Worm (Caenorhabditis elegans) whole organism, early embryonic: ENCODE measurements around the gene F28C10.3.

Source experiments
- B0310.2 ChIP-seq: sonication (generic microtip); optimal IDR thresholded peaks from 2 replicates; lab custom pipeline; 2016; ENCODE audit warnings: mild to moderate bottlenecking, missing genetic modification characterization, missing compliant biosample characterization
- F13C5.2 ChIP-seq: sonication (generic microtip); optimal IDR thresholded peaks from 2 replicates; lab custom pipeline; 2017; ENCODE audit warnings: mild to moderate bottlenecking, missing genetic modification characterization, inconsistent platforms, missing compliant biosample characterization
- aly-1 ChIP-seq: sonication (generic microtip); optimal IDR thresholded peaks from 2 replicates; lab custom pipeline; 2016; ENCODE audit warnings: missing genetic modification characterization, missing compliant biosample characterization
- ama-1 ChIP-seq: fragments of 150-350 bp; optimal IDR thresholded peaks from 2 replicates; lab custom pipeline; 2014
- ceh-13 ChIP-seq: fragments of 200-800 bp; sonication (Bioruptor generic); optimal IDR thresholded peaks from 2 replicates; lab custom pipeline; 2018; ENCODE audit warnings: mild to moderate bottlenecking, missing genetic modification characterization, missing compliant biosample characterization
- ceh-36 ChIP-seq: sonication (generic microtip); optimal IDR thresholded peaks from 2 replicates; lab custom pipeline; 2016; ENCODE audit warnings: missing genetic modification characterization, inconsistent platforms, missing compliant biosample characterization
- ets-7 ChIP-seq: sonication (generic microtip); optimal IDR thresholded peaks from 2 replicates; lab custom pipeline; 2016; ENCODE audit warnings: missing genotype, missing genetic modification characterization, missing compliant biosample characterization
- flt-1 ChIP-seq: fragments of 200-800 bp; sonication (Bioruptor generic); IDR thresholded peaks from 2 replicates; pipeline ENCODE4 v1.3.6; 2022; ENCODE audit warnings: missing genetic modification characterization, missing compliant biosample characterization
- hmbx-1 ChIP-seq: sonication (generic microtip); optimal IDR thresholded peaks from 2 replicates; lab custom pipeline; 2016; ENCODE audit warnings: mild to moderate bottlenecking, missing genetic modification characterization, missing compliant biosample characterization
- hmg-4 ChIP-seq: fragments of 200-800 bp; sonication (Bioruptor generic); optimal IDR thresholded peaks from 2 replicates; lab custom pipeline; 2018; ENCODE audit warnings: mild to moderate bottlenecking, missing genetic modification characterization, missing compliant biosample characterization
- hnd-1 ChIP-seq: sonication (generic microtip); optimal IDR thresholded peaks from 2 replicates; lab custom pipeline; 2016; ENCODE audit warnings: missing genetic modification characterization, missing compliant biosample characterization
- pes-1 ChIP-seq: fragments of 200-800 bp; sonication (Bioruptor generic); IDR thresholded peaks from 2 replicates; pipeline ENCODE4 v1.3.6; 2022; ENCODE audit warnings: missing genetic modification reagents, missing genetic modification characterization, missing compliant biosample characterization
- scrt-1 ChIP-seq: fragments of 200-800 bp; sonication (Bioruptor generic); IDR thresholded peaks from 2 replicates; pipeline ENCODE4 v1.3.6; 2022; ENCODE audit warnings: missing genetic modification characterization, missing compliant biosample characterization
- sea-1 ChIP-seq: fragments of 200-800 bp; sonication (Bioruptor generic); conservative IDR thresholded peaks from 2 replicates; pipeline ENCODE4 v1.3.6; 2022; ENCODE audit warnings: missing genetic modification characterization, missing compliant biosample characterization
- tbx-11 ChIP-seq: fragments of 200-800 bp; sonication (Bioruptor generic); IDR thresholded peaks from 2 replicates; pipeline ENCODE4 v1.3.6; 2022; ENCODE audit warnings: missing genetic modification characterization, missing compliant biosample characterization
- tbx-37 ChIP-seq: fragments of 200-800 bp; sonication (Bioruptor generic); conservative IDR thresholded peaks from 2 replicates; pipeline ENCODE4 v1.3.6; 2022; ENCODE audit warnings: missing genetic modification reagents, missing genetic modification characterization, missing compliant biosample characterization
- tra-4 ChIP-seq: sonication (generic microtip); optimal IDR thresholded peaks from 2 replicates; lab custom pipeline; 2017; ENCODE audit warnings: missing genetic modification characterization, missing compliant biosample characterization

The F28C10.3 gene

ce11 chrX:555043-555791 is 19.6 kb upstream of the F28C10.3 start:
- TF ChIP-seq ceh-36 (tag; lab: Kevin White, UChicago) (no peak), sea-1 (GFP tag; lab: Robert Waterston, UW) (no peak), ama-1 (lab: Kevin White, UChicago) (no peak), scrt-1 (GFP tag; lab: Robert Waterston, UW) (no peak), hmg-4 (GFP tag; lab: Kevin White, UChicago) (no peak), F13C5.2 (tag; lab: Kevin White, UChicago) (no peak), tra-4 (tag; lab: Kevin White, UChicago) (no peak), tbx-37 (GFP tag; lab: Robert Waterston, UW) (no peak), pes-1 (GFP tag; lab: Robert Waterston, UW) (no peak), B0310.2 (no peak), hnd-1 (tag; lab: Kevin White, UChicago) (no peak), flt-1 (GFP tag; lab: Robert Waterston, UW) (no peak), hmbx-1 (tag; lab: Kevin White, UChicago) (no peak), aly-1 (no peak), ets-7 (tag; lab: Kevin White, UChicago) (no peak), ceh-13 (no peak), tbx-11 (GFP tag; lab: Robert Waterston, UW) (no peak)

DNA sequence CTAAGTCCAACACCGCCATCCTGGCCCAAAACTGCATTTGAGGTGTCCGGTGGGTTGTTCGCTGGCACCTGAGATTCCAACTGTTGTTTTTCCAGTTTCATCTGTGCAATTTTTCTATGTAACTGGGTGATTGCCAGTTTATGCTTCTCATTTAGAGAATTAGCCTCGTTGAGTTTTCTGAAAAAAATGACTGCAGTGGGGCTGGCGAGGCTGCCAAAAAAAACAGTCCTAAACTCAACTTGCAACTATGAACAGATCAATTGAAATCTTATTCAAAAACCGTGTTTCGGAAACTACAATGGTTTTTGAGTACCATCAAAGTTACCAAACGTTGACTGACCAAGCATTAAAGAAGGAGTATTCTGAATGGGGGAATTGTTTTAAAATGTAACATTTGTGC is 18.2 kb upstream of the F28C10.3 start, which contains the start of gene F57C12.6:
TSS of gene F57C12.6 (minus strand) at position 101 of the 400 bp plus-strand sequence.
- TF ChIP-seq scrt-1 (GFP tag; lab: Robert Waterston, UW), result no peak

DNA sequence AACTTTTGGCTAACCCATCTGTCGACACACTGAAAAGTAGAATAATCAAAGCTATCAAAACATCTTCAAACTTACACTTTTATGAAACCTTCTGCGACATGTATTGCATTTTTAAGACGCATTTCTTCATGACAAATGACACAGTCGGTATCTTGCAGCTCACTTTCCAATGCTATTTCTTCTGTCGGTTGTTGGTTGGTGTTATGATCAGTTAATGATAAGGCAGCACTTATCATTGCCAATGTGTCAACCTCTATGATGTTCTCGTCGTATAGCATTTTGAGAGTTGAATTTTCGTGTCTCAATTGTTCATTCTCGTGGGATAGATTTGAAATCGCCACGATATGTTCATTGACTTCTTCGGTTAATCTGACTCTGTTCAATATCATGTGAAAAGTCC is 17.8 kb upstream of the F28C10.3 start:
- TF ChIP-seq tra-4 (tag; lab: Kevin White, UChicago), result no peak
- no peak for TF ChIP-seq B0310.2
- no peak for TF ChIP-seq aly-1
- no peak for TF ChIP-seq ets-7 (tag; lab: Kevin White, UChicago)
- TF ChIP-seq hnd-1 (tag; lab: Kevin White, UChicago), result no peak
- no peak for TF ChIP-seq F13C5.2 (tag; lab: Kevin White, UChicago)
- TF ChIP-seq hmg-4 (GFP tag; lab: Kevin White, UChicago), result no peak
- TF ChIP-seq sea-1 (GFP tag; lab: Robert Waterston, UW), result no peak
- no peak for TF ChIP-seq tbx-11 (GFP tag; lab: Robert Waterston, UW)
- no peak for TF ChIP-seq scrt-1 (GFP tag; lab: Robert Waterston, UW)
- no peak for TF ChIP-seq ceh-36 (tag; lab: Kevin White, UChicago)
- no peak for TF ChIP-seq ceh-13
- no peak for TF ChIP-seq flt-1 (GFP tag; lab: Robert Waterston, UW)

DNA sequence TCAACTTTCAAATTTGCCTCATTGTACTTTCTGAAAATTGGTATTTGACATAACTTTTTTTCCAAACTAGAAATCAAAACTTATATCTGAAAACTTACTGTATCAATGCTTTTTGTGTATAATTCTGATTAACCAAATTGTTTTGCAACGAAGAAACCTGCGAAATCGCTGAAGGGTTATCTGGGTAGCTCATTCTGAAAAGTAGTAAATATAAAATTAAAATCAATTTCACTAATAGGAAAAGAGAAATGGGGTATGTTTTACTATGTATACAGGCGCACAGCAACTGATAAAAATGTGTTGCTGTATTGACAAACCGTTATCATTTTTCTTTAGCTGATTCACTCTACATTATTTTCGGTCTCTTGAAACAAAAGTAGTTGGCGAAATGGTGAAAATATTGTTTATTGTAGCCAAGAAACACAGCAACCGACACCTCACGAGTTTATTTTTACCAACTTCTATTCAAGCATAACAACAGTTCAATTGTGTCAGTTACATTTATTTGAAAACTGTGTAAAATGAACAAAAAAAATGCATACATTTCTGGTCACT is 15.6 kb upstream of the F28C10.3 start, which contains the start of gene F57C12.2:
TSS of gene F57C12.2 (minus strand) at position 218 of the 555 bp plus-strand sequence.
- no peak for TF ChIP-seq ceh-13
- no peak for TF ChIP-seq aly-1
- TF ChIP-seq hmbx-1 (tag; lab: Kevin White, UChicago), result no peak
- no peak for TF ChIP-seq tbx-11 (GFP tag; lab: Robert Waterston, UW)
- no peak for TF ChIP-seq ceh-36 (tag; lab: Kevin White, UChicago)
- no peak for TF ChIP-seq sea-1 (GFP tag; lab: Robert Waterston, UW)
- no peak for TF ChIP-seq F13C5.2 (tag; lab: Kevin White, UChicago)
- TF ChIP-seq scrt-1 (GFP tag; lab: Robert Waterston, UW), result no peak
- no peak for TF ChIP-seq tra-4 (tag; lab: Kevin White, UChicago)
- no peak for TF ChIP-seq ets-7 (tag; lab: Kevin White, UChicago)
- no peak for TF ChIP-seq pes-1 (GFP tag; lab: Robert Waterston, UW)
- TF ChIP-seq tbx-37 (GFP tag; lab: Robert Waterston, UW), result no peak

DNA sequence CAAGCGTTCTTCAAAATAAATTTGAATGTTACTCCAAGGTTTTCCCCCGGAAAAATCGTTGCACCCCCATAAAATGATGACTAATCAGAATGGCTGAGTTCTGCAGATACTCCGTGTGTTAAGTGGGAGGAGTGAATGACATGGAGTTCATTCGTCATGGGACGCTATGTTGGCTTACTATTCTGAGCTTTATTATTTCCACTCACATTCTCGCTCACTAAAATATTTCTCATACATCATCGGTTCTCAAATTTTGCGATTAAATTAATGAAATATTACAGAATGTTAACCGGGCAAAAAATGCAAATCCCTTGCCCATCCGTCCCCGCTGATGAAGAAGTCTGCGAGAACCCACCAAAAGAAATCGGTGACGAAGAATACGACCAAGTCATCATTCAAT is 7.2 kb upstream of the F28C10.3 start, which contains the start of gene F28C10.1:
TSS of gene F28C10.1 (plus strand) at position 301 of the 400 bp plus-strand sequence.
- TF ChIP-seq pes-1 (GFP tag; lab: Robert Waterston, UW) (no peak), ceh-36 (tag; lab: Kevin White, UChicago) (no peak), aly-1 (no peak), ama-1 (lab: Kevin White, UChicago) (no peak), hmg-4 (GFP tag; lab: Kevin White, UChicago) (no peak), B0310.2 (no peak)

DNA sequence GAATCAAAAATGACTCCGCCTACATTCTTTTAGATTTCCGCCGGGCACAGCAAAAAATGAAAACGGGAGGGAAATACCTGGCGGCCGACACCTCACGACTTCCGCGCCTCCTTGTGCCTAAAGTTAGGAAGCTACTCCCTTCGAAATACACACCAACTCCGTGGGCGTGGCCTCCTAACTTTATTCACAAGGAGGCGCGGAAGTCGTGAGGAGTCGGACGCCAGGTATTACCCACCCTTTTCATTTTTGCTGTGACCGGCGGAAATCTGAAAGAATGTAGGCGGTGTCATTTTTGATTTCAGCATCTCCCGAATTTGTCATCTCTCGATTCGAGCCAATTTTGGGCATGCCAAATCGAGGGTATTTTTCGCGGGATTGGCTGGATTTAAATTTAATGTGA is 2.5 kb upstream of the F28C10.3 start:
- TF ChIP-seq B0310.2 (no peak), pes-1 (GFP tag; lab: Robert Waterston, UW) (no peak), tbx-37 (GFP tag; lab: Robert Waterston, UW) (no peak), ceh-13 (no peak), ets-7 (tag; lab: Kevin White, UChicago) (no peak), hmg-4 (GFP tag; lab: Kevin White, UChicago) (no peak), ceh-36 (tag; lab: Kevin White, UChicago) (no peak), hnd-1 (tag; lab: Kevin White, UChicago) (no peak), ama-1 (lab: Kevin White, UChicago) (no peak), flt-1 (GFP tag; lab: Robert Waterston, UW) (no peak), tbx-11 (GFP tag; lab: Robert Waterston, UW) (no peak), hmbx-1 (tag; lab: Kevin White, UChicago) (no peak), tra-4 (tag; lab: Kevin White, UChicago) (no peak), aly-1 (no peak), F13C5.2 (tag; lab: Kevin White, UChicago) (no peak), scrt-1 (GFP tag; lab: Robert Waterston, UW) (no peak), sea-1 (GFP tag; lab: Robert Waterston, UW) (no peak)

ce11 chrX:536365-536764 is 737 bp upstream of the F28C10.3 start:
- TF ChIP-seq tbx-37 (GFP tag; lab: Robert Waterston, UW) (no peak), hmg-4 (GFP tag; lab: Kevin White, UChicago) (no peak), ama-1 (lab: Kevin White, UChicago) (no peak), aly-1 (no peak), B0310.2 (no peak), flt-1 (GFP tag; lab: Robert Waterston, UW) (no peak), ceh-36 (tag; lab: Kevin White, UChicago) (no peak), sea-1 (GFP tag; lab: Robert Waterston, UW) (no peak), F13C5.2 (tag; lab: Kevin White, UChicago) (no peak), pes-1 (GFP tag; lab: Robert Waterston, UW) (no peak), tbx-11 (GFP tag; lab: Robert Waterston, UW) (no peak), ceh-13 (no peak), hmbx-1 (tag; lab: Kevin White, UChicago) (no peak)
